Fruit fly (Drosophila melanogaster): Measurements from ENCODE around the gene CG18547.

The CG18547 gene

DNA sequence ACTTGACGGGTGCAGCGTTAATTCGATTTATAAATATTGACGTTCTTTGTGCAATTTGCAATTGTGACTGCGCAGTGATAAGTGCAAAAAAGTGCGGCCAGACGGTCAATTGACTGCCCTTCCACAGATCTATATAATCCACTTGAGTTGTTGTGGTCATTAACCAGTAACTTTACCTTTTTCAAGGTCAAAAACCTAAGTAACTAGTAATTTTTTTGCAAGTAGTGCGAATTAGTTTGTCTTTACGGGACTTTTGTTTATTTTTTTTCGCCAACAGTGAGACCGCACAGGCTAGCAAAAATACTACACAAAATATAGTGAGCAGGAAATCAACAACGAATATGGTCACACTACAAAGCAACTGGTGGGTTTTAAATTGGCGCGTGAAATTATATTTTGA lies 5.6 kb downstream of the CG18547 start, which contains the start of gene Tango9 (continued):
- no peak for TF ChIP-seq slbo (GFP tag; IDR thresholded peaks at IDR 0.05)
- TF ChIP-seq CG30020 (tag; optimal IDR thresholded peaks at IDR 0.05) = peak; percentile 11
- no peak for TF ChIP-seq CkIIα-i1 (GFP tag; IDR thresholded peaks at IDR 0.05)
- TF ChIP-seq salm (tag; optimal IDR thresholded peaks at IDR 0.05) = no peak
- TF ChIP-seq B-H2 (GFP tag; optimal IDR thresholded peaks at IDR 0.05) = peak; percentile 23
- TF ChIP-seq Hr39 (optimal IDR thresholded peaks at IDR 0.05) = no peak
- no peak for TF ChIP-seq Elba2 (GFP tag; optimal IDR thresholded peaks at IDR 0.05)
- TF ChIP-seq CG6854 (GFP tag; optimal IDR thresholded peaks at IDR 0.05) = no peak
- peak; percentile 25 for TF ChIP-seq nmo (GFP tag; optimal IDR thresholded peaks at IDR 0.05)
- no peak for TF ChIP-seq tup (GFP tag; optimal IDR thresholded peaks at IDR 0.05)
- no peak for TF ChIP-seq Bgb (GFP tag; IDR thresholded peaks at IDR 0.05; ENCODE audit: partially characterized antibody)
- TF ChIP-seq so (GFP tag; IDR thresholded peaks at IDR 0.05) = no peak
- TF ChIP-seq Taf1 (GFP tag; IDR thresholded peaks at IDR 0.05) = no peak
- no peak for TF ChIP-seq CG34224 (GFP tag; IDR thresholded peaks at IDR 0.05; ENCODE audit: partially characterized antibody)
- no peak for TF ChIP-seq NC2β (GFP tag; optimal IDR thresholded peaks at IDR 0.05)
- TF ChIP-seq D19A (tag; optimal IDR thresholded peaks at IDR 0.05) = no peak
- TF ChIP-seq NC2α (GFP tag; optimal IDR thresholded peaks at IDR 0.05) = no peak
- TF ChIP-seq mld (GFP tag; IDR thresholded peaks at IDR 0.05; ENCODE audit: partially characterized antibody) = no peak
- TF ChIP-seq klu (GFP tag; IDR thresholded peaks at IDR 0.05) = no peak
- peak; percentile 39 for TF ChIP-seq CG10267 (tag; optimal IDR thresholded peaks at IDR 0.05)
- peak; percentile 33; the same call in 1 of the 3 replicates for TF ChIP-seq knrl (GFP tag; IDR thresholded peaks at IDR 0.05; ENCODE audit: partially characterized antibody)
- no peak for TF ChIP-seq CG3163 (GFP tag; optimal IDR thresholded peaks at IDR 0.05)
- TF ChIP-seq Hr3 (GFP tag; optimal IDR thresholded peaks at IDR 0.05) = no peak
- no peak for TF ChIP-seq fu2 (GFP tag; optimal IDR thresholded peaks at IDR 0.05)
- peak; percentile 94 for TF ChIP-seq kah (GFP tag; optimal IDR thresholded peaks at IDR 0.05)
- TF ChIP-seq ttk (GFP tag; IDR thresholded peaks at IDR 0.05) = no peak
- TF ChIP-seq CG12299 (tag; optimal IDR thresholded peaks at IDR 0.05) = peak; percentile 19
- TF ChIP-seq CG4360 (GFP tag; IDR thresholded peaks at IDR 0.05) = no peak
- no peak for TF ChIP-seq fd3F (GFP tag; optimal IDR thresholded peaks at IDR 0.05)
- no peak for TF ChIP-seq CG15011 (GFP tag; optimal IDR thresholded peaks at IDR 0.05)
- no peak for TF ChIP-seq CG13123 (GFP tag; optimal IDR thresholded peaks at IDR 0.05)
- peak; percentile 39 for TF ChIP-seq phol (tag; optimal IDR thresholded peaks at IDR 0.05)
- no peak for TF ChIP-seq ATbp (GFP tag; optimal IDR thresholded peaks at IDR 0.05)
- TF ChIP-seq Hr78 (GFP tag; optimal IDR thresholded peaks at IDR 0.05) = no peak
- no peak for TF ChIP-seq Atf-2 (GFP tag; optimal IDR thresholded peaks at IDR 0.05)
- TF ChIP-seq maf-S (GFP tag; optimal IDR thresholded peaks at IDR 0.05) = no peak
- peak; percentile 48 for TF ChIP-seq Lhr (GFP tag; optimal IDR thresholded peaks at IDR 0.05)
- TF ChIP-seq Abd-B (GFP tag; optimal IDR thresholded peaks at IDR 0.05) = no peak
- no peak for TF ChIP-seq Ssrp (tag; optimal IDR thresholded peaks at IDR 0.05)
- TF ChIP-seq CG1647 (GFP tag; optimal IDR thresholded peaks at IDR 0.05) = no peak
- no peak for TF ChIP-seq CG9609 (GFP tag; optimal IDR thresholded peaks at IDR 0.05)
- TF ChIP-seq Hmr (GFP tag; optimal IDR thresholded peaks at IDR 0.05) = peak; percentile 52
- TF ChIP-seq jigr1 (GFP tag; IDR thresholded peaks at IDR 0.05) = no peak
- no peak for TF ChIP-seq CG7786 (GFP tag; optimal IDR thresholded peaks at IDR 0.05)
- no peak for TF ChIP-seq hb (GFP tag; IDR thresholded peaks at IDR 0.05; ENCODE audit: partially characterized antibody)
- no peak for TF ChIP-seq fd64A (GFP tag; optimal IDR thresholded peaks at IDR 0.05)
- no peak for TF ChIP-seq mam (GFP tag; optimal IDR thresholded peaks at IDR 0.05)
- no peak for TF ChIP-seq lov (optimal IDR thresholded peaks at IDR 0.05)
- no peak for TF ChIP-seq lov (GFP tag; IDR thresholded peaks at IDR 0.05)
- no peak for TF ChIP-seq CG9215 (GFP tag; IDR thresholded peaks at IDR 0.05)
- no peak for TF ChIP-seq CG4854 (GFP tag; optimal IDR thresholded peaks at IDR 0.05)
- TF ChIP-seq C15 (GFP tag; IDR thresholded peaks at IDR 0.05) = no peak
